Fruit fly (Drosophila melanogaster): ENCODE data around the gene KLHL18.

KLHL18 gene

DNA sequence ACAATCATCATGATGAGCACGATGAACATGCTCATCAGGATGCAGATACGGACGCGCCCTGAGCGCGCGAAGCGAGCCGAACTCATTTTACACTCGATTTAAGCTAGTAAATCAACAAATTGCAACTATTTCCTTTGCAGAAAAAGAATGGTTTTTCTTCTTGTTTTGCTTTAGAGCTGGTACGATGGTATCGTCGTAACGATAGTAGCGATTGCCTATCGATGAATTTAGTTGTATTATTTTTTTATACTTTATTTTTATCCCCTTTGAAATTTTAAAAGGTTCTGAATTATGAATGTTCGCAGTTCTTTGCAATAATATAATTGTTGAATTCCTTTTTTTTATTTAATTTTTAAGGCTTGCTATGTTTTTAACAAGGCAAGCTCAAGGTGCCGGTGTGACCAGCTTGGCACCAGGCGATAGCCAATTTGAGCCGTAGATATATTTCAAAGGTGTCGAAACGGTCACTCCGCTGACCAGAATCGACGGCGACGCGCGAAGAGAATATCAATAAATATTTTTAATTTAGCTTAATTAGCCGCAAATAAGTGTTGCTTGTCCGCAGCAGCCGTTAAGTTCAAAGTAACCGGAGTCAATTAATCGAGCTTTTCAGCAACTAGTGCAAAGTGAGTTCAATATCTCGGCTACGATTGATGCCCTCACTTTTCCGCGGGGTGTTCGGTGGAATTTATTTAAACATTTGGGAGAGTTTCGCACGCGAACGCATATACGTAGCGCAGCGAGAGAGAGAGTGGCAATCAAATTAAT, 42.8 kb downstream of the KLHL18 start, which contains the start of the genes CG12213 and GC1 (continued):
- TF ChIP-seq cg (GFP tag; optimal IDR thresholded peaks at IDR 0.05) (no peak), sens (GFP tag) (peak; percentile 88), CG10209 (GFP tag; optimal IDR thresholded peaks at IDR 0.05) (no peak), CG9215 (GFP tag; IDR thresholded peaks at IDR 0.05) (no peak), CG3163 (GFP tag; optimal IDR thresholded peaks at IDR 0.05) (no peak), Hmr (GFP tag; optimal IDR thresholded peaks at IDR 0.05) (peak; percentile 37), CG12391 (tag; optimal IDR thresholded peaks at IDR 0.05) (peak; percentile 70), da (GFP tag; optimal IDR thresholded peaks at IDR 0.05) (no peak), Hr3 (GFP tag; optimal IDR thresholded peaks at IDR 0.05) (peak; percentile 33), CG6272 (GFP tag; IDR thresholded peaks at IDR 0.05) (no peak), Optix (GFP tag; IDR thresholded peaks at IDR 0.05) (no peak), CG8281 (tag; optimal IDR thresholded peaks at IDR 0.05) (no peak), slp2 (GFP tag; optimal IDR thresholded peaks at IDR 0.05) (no peak), CG11456 (GFP tag; IDR thresholded peaks at IDR 0.05) (no peak), cad (GFP tag; optimal IDR thresholded peaks at IDR 0.05) (peak; percentile 1), CG9876 (GFP tag; optimal IDR thresholded peaks at IDR 0.05) (no peak), pita (GFP tag; optimal IDR thresholded peaks at IDR 0.05) (no peak), Trl (optimal IDR thresholded peaks at IDR 0.05) (peak; percentile 29 to 62), Trl (GFP tag; optimal IDR thresholded peaks at IDR 0.05) (peak; percentile 4), knrl (GFP tag; IDR thresholded peaks at IDR 0.05; ENCODE audit: partially characterized antibody) (peak; percentile 99), CG1832 (GFP tag; optimal IDR thresholded peaks at IDR 0.05) (no peak), CG30020 (tag; optimal IDR thresholded peaks at IDR 0.05) (peak; percentile 59), CG17361 (GFP tag; IDR thresholded peaks at IDR 0.05) (peak; percentile 61; the same call in 2 of the 3 replicates), disco-r (GFP tag; optimal IDR thresholded peaks at IDR 0.05) (no peak), fd96Cb (tag; optimal IDR thresholded peaks at IDR 0.05) (no peak), PHDP (tag; optimal IDR thresholded peaks at IDR 0.05) (no peak), unc-4 (GFP tag; IDR thresholded peaks at IDR 0.05; ENCODE audit: partially characterized antibody) (peak; percentile 99), org-1 (GFP tag; optimal IDR thresholded peaks at IDR 0.05) (no peak), CG12104 (GFP tag; optimal IDR thresholded peaks at IDR 0.05) (peak; percentile 13), mld (GFP tag; IDR thresholded peaks at IDR 0.05; ENCODE audit: partially characterized antibody) (peak; percentile 94), al (GFP tag; IDR thresholded peaks at IDR 0.05) (0 out of 2 replicates have a peak, but pooled peaks have one; percentile 17), mirr (GFP tag; optimal IDR thresholded peaks at IDR 0.05) (no peak), lilli (GFP tag; optimal IDR thresholded peaks at IDR 0.05) (peak; percentile 61), trh (GFP tag; optimal IDR thresholded peaks at IDR 0.05) (no peak), unpg (GFP tag; optimal IDR thresholded peaks at IDR 0.05) (no peak), ftz-f1 (GFP tag; optimal IDR thresholded peaks at IDR 0.05) (no peak), tio (GFP tag; optimal IDR thresholded peaks at IDR 0.05) (no peak), CG8924 (tag; optimal IDR thresholded peaks at IDR 0.05) (peak; percentile 84), jing (GFP tag; optimal IDR thresholded peaks at IDR 0.05) (no peak), tin (GFP tag; optimal IDR thresholded peaks at IDR 0.05) (peak; percentile 24), sug (tag; optimal IDR thresholded peaks at IDR 0.05) (no peak), Dfd (GFP tag; optimal IDR thresholded peaks at IDR 0.05) (no peak), CG11085 (GFP tag; IDR thresholded peaks at IDR 0.05) (no peak), sd (tag; optimal IDR thresholded peaks at IDR 0.05) (no peak), CG1647 (GFP tag; optimal IDR thresholded peaks at IDR 0.05) (peak; percentile 12), CG18619 (GFP tag; optimal IDR thresholded peaks at IDR 0.05) (no peak), TFAM (GFP tag; optimal IDR thresholded peaks at IDR 0.05) (no peak), CG10979 (tag; optimal IDR thresholded peaks at IDR 0.05) (no peak), pzg (GFP tag; optimal IDR thresholded peaks at IDR 0.05) (peak; percentile 80), tx (GFP tag; optimal IDR thresholded peaks at IDR 0.05) (no peak), crc (GFP tag; optimal IDR thresholded peaks at IDR 0.05) (no peak)
